Worm (Caenorhabditis elegans) whole organism, mixed stage, embryonic: ENCODE results near the gene Y110A2AL.1.

Experiments used
- M03D4.4 ChIP-seq: sonication (generic microtip); optimal IDR thresholded peaks from 2 replicates; lab custom pipeline; 2017; ENCODE audit warnings: mild to moderate bottlenecking, missing genetic modification characterization, missing compliant biosample characterization
- bed-3 ChIP-seq: fragments of 200-800 bp; sonication (Bioruptor generic); optimal IDR thresholded peaks from 3 replicates; lab custom pipeline; 2018; ENCODE audit warnings: mild to moderate bottlenecking, missing genetic modification characterization, moderate library complexity, missing compliant biosample characterization
- blmp-1 ChIP-seq: fragments of 150-350 bp; optimal IDR thresholded peaks from 2 replicates; lab custom pipeline; 2014; ENCODE audit warnings: missing biosample characterization, missing genetic modification characterization
- ceh-39 ChIP-seq: fragments of 150-350 bp; optimal IDR thresholded peaks from 2 replicates; lab custom pipeline; 2014; ENCODE audit warnings: missing biosample characterization, missing genetic modification characterization
- ceh-43 ChIP-seq: fragments of 200-800 bp; sonication (Bioruptor generic); optimal IDR thresholded peaks from 2 replicates; lab custom pipeline; 2018; ENCODE audit warnings: mild to moderate bottlenecking, missing genetic modification characterization, moderate library complexity, missing compliant biosample characterization
- ceh-83 ChIP-seq: fragments of 200-800 bp; sonication (Bioruptor generic); optimal IDR thresholded peaks from 2 replicates; lab custom pipeline; 2018; ENCODE audit warnings: mild to moderate bottlenecking, missing genetic modification characterization, missing compliant biosample characterization
- ces-1 ChIP-seq: fragments of 150-350 bp; optimal IDR thresholded peaks from 2 replicates; lab custom pipeline; 2014; ENCODE audit warnings: missing biosample characterization, missing genetic modification reagents, missing genetic modification characterization
- cnd-1 ChIP-seq: fragments of 200-800 bp; sonication (Bioruptor generic); optimal IDR thresholded peaks from 2 replicates; lab custom pipeline; 2018; ENCODE audit warnings: mild to moderate bottlenecking, missing genetic modification characterization, missing compliant biosample characterization
- drap-1 ChIP-seq: fragments of 200-800 bp; sonication (Bioruptor generic); optimal IDR thresholded peaks from 3 replicates; lab custom pipeline; 2018; ENCODE audit warnings: mild to moderate bottlenecking, missing genetic modification characterization, missing compliant biosample characterization
- elt-1 ChIP-seq: sonication (generic microtip); optimal IDR thresholded peaks from 2 replicates; lab custom pipeline; 2017; ENCODE audit warnings: missing genetic modification characterization, mild to moderate bottlenecking, missing compliant biosample characterization, antibody characterized with exemption, moderate library complexity, borderline replicate concordance; ENCODE audit not compliant: insufficient read depth
- elt-3 ChIP-seq: fragments of 150-350 bp; optimal IDR thresholded peaks from 2 replicates; lab custom pipeline; 2014; ENCODE audit warnings: missing biosample characterization, missing genetic modification characterization
- flh-1 ChIP-seq: fragments of 200-800 bp; sonication (Bioruptor generic); optimal IDR thresholded peaks from 2 replicates; lab custom pipeline; 2018; ENCODE audit warnings: mild to moderate bottlenecking, missing genetic modification characterization, moderate library complexity, missing compliant biosample characterization
- ham-2 ChIP-seq: fragments of 200-800 bp; sonication (Bioruptor generic); optimal IDR thresholded peaks from 2 replicates; lab custom pipeline; 2018; ENCODE audit warnings: mild to moderate bottlenecking, missing genetic modification characterization, missing compliant biosample characterization
- hlh-1 ChIP-seq: fragments of 150-350 bp; optimal IDR thresholded peaks from 2 replicates; lab custom pipeline; 2014; ENCODE audit warnings: missing biosample characterization, missing genetic modification reagents, missing genetic modification characterization
- lin-13 ChIP-seq: fragments of 150-350 bp; optimal IDR thresholded peaks from 2 replicates; lab custom pipeline; 2014; ENCODE audit warnings: missing biosample characterization, missing genetic modification characterization
- lsy-2 ChIP-seq: fragments of 150-350 bp; optimal IDR thresholded peaks from 2 replicates; lab custom pipeline; 2014; ENCODE audit warnings: missing biosample characterization, missing genetic modification characterization
- mep-1 ChIP-seq: fragments of 150-350 bp; optimal IDR thresholded peaks from 2 replicates; lab custom pipeline; 2017; ENCODE audit warnings: missing biosample characterization, missing genetic modification reagents, missing genetic modification characterization, inconsistent platforms
- mls-2 ChIP-seq: sonication (generic microtip); optimal IDR thresholded peaks from 2 replicates; lab custom pipeline; 2016; ENCODE audit warnings: mild to moderate bottlenecking, missing genetic modification characterization, moderate library complexity, missing compliant biosample characterization
- nhr-12 ChIP-seq: fragments of 150-350 bp; optimal IDR thresholded peaks from 2 replicates; lab custom pipeline; 2014; ENCODE audit warnings: missing biosample characterization, missing genetic modification characterization
- nhr-2 ChIP-seq: fragments of 150-350 bp; optimal IDR thresholded peaks from 2 replicates; lab custom pipeline; 2014; ENCODE audit warnings: missing biosample characterization, missing genetic modification characterization
- nhr-237 ChIP-seq: fragments of 150-350 bp; optimal IDR thresholded peaks from 2 replicates; lab custom pipeline; 2014; ENCODE audit warnings: missing biosample characterization, missing genetic modification characterization
- nhr-28 ChIP-seq: fragments of 150-350 bp; optimal IDR thresholded peaks from 2 replicates; lab custom pipeline; 2014; ENCODE audit warnings: missing biosample characterization, missing genetic modification characterization
- nhr-76 ChIP-seq: sonication (generic microtip); optimal IDR thresholded peaks from 2 replicates; lab custom pipeline; 2017; ENCODE audit warnings: missing biosample characterization, missing genetic modification characterization
- pha-4 ChIP-seq: fragments of 150-350 bp; optimal IDR thresholded peaks from 2 replicates; lab custom pipeline; 2018; ENCODE audit warnings: missing biosample characterization, missing genetic modification reagents, missing genetic modification characterization
- sem-2 ChIP-seq: fragments of 200-800 bp; sonication (Bioruptor generic); optimal IDR thresholded peaks from 2 replicates; lab custom pipeline; 2018; ENCODE audit warnings: mild to moderate bottlenecking, missing genetic modification characterization, missing compliant biosample characterization
- snpc-4 ChIP-seq: fragments of 150-350 bp; optimal IDR thresholded peaks from 2 replicates; lab custom pipeline; 2014; ENCODE audit warnings: missing biosample characterization, missing genetic modification characterization
- sptf-1 ChIP-seq: sonication (generic microtip); optimal IDR thresholded peaks from 2 replicates; lab custom pipeline; 2017; ENCODE audit warnings: mild to moderate bottlenecking, missing genetic modification characterization, moderate library complexity, missing compliant biosample characterization
- unc-120 ChIP-seq: sonication (generic microtip); optimal IDR thresholded peaks from 2 replicates; lab custom pipeline; 2017; ENCODE audit warnings: missing genetic modification characterization, missing compliant biosample characterization; ENCODE audit not compliant: poor library complexity, severe bottlenecking
- unc-39 ChIP-seq: fragments of 150-350 bp; optimal IDR thresholded peaks from 2 replicates; lab custom pipeline; 2014; ENCODE audit warnings: missing biosample characterization, missing genetic modification characterization
- unc-62 ChIP-seq: fragments of 150-350 bp; optimal IDR thresholded peaks from 2 replicates; lab custom pipeline; 2014; ENCODE audit warnings: missing biosample characterization, missing genetic modification reagents, missing genetic modification characterization
- zip-8 ChIP-seq: fragments of 150-350 bp; optimal IDR thresholded peaks from 2 replicates; lab custom pipeline; 2014; ENCODE audit warnings: missing biosample characterization, missing genetic modification characterization
- ztf-11 ChIP-seq: fragments of 150-350 bp; optimal IDR thresholded peaks from 2 replicates; lab custom pipeline; 2014; ENCODE audit warnings: missing biosample characterization, missing genetic modification characterization

Y110A2AL.1 gene

DNA sequence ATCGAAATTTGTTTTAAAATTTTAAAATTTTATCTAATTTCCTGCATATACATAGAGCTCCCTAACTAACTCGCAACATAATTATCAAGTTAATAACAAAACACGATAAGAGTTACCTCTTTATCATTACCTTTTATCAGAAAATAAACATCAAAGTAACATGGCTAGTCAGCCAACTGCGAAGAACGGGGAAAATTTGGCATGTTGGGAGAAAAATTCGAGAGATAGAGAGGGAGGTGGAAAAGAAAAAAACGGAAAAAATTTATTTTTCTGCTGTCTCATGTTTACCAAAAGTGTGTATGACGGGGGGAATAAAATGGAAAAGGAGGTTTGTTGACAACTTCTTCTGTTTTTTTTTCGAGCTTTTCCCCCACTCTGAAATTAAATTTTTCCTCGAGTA, 40.8 kb upstream of the Y110A2AL.1 start:
- TF ChIP-seq ces-1 (GFP tag; lab: Kevin White, UChicago) (peak; percentile 8), ceh-43 (GFP tag; lab: Kevin White, UChicago) (no peak)

DNA sequence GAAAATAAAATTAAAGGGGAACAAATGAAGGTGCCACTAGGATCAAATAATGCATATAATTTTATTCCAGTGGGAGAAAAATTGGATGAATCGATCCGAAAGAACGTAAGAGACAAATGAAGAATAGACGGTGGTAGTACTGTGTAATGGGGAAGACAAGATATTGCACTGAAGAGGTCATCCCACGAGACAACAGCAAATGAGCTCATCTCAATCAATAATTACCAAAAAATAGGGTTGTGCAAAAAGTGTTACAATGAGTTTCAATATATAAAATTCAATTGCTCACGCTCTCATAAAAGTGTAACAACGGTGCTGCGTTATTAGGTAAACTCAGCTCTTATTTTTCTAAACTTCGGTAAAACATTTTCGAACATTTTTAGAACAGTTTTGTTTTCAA, 38.0 kb upstream of the Y110A2AL.1 start, which contains the start of gene K12H6.7:
K12H6.7 (minus strand) TSS at position 101 of the 400 bp plus-strand sequence.
- no peak for TF ChIP-seq ceh-39 (tag; lab: Kevin White, UChicago)
- TF ChIP-seq nhr-76 (tag; lab: Kevin White, UChicago) = no peak
- no peak for TF ChIP-seq blmp-1 (tag; lab: Kevin White, UChicago)
- TF ChIP-seq mep-1 = no peak
- no peak for TF ChIP-seq snpc-4 (tag; lab: Kevin White, UChicago)
- TF ChIP-seq nhr-2 = no peak
- no peak for TF ChIP-seq mls-2 (tag; lab: Kevin White, UChicago)

DNA sequence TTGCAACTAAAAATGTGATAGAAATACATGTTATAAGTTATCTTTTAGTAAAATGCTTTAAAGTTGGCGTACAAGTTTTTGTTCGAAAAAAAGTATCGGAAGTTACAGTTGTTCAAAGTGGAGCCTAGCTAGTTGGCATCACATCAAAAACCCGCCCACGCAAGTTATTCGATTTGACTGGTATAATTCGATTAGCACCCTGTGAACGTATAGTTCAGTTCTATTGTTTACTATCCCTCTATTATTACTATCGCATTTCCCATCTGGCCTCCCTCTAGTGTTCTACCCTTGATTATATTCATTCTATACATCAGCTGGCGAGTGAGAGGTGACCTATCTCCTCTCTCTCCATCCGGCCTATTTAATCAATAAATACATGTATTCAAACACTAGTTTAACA, 35.9 kb upstream of the Y110A2AL.1 start, which contains the start of gene Y110A2AL.4:
Y110A2AL.4 (plus strand) TSS at position 301 of the 400 bp plus-strand sequence.
- peak; percentile 12 for TF ChIP-seq elt-1 (tag; lab: Kevin White, UChicago)

DNA sequence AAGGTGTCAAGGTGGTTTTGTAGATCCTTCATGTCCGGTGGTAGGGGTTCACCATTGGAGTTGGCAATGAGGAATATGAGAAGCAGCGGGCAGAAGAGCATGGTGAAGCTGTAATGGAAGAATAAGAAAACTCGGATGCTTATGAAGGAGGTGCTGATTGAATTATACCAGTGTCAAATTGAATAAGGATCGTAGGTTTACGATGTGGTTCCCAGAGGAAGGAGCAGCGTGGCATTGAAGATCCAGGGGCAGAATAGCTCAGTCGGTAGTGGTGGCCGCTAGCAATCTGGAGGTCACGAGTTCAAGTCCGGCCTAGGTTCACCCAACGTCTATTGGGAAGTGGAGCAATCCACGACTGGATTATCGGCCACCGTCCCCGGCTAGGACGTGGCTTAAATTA, 33.4 kb upstream of the Y110A2AL.1 start, which contains the start of gene Y110A2AL.6:
Y110A2AL.6 (minus strand) TSS at position 101 of the 400 bp plus-strand sequence.
- TF ChIP-seq flh-1 (no peak), zip-8 (no peak), ztf-11 (tag; lab: Kevin White, UChicago) (no peak), pha-4 (tag; lab: Kevin White, UChicago) (no peak), mls-2 (tag; lab: Kevin White, UChicago) (no peak), mep-1 (no peak), unc-62 (no peak), hlh-1 (no peak)

DNA sequence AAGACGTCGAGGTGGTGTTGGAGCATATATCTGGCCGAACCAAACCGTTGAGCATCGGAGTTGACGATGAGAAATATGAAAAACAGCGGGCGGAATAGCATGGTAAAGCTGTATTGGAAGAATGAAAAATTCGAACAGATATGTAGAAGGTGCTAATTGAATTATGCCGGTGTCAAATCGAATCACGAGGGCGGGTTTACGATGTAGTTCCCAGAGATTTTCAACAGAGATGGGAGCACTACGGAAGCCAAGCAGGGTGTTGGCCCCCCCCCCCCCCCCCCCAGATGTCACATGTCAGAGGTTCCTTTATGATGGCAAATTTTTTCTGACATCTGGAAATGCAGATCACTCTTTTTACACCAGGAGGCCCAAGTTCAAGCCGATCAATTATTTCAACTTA, 31.8 kb upstream of the Y110A2AL.1 start, which contains the start of gene Y110A2AL.7:
Y110A2AL.7 (minus strand) TSS at position 101 of the 400 bp plus-strand sequence.
- TF ChIP-seq M03D4.4 (tag; lab: Kevin White, UChicago) (no peak), drap-1 (GFP tag; lab: Kevin White, UChicago) (no peak), nhr-12 (tag; lab: Kevin White, UChicago) (no peak), ceh-43 (GFP tag; lab: Kevin White, UChicago) (no peak), mls-2 (tag; lab: Kevin White, UChicago) (no peak), nhr-237 (no peak), cnd-1 (tag; lab: Kevin White, UChicago) (no peak), ceh-39 (tag; lab: Kevin White, UChicago) (no peak), flh-1 (no peak), nhr-28 (tag; lab: Kevin White, UChicago) (no peak), bed-3 (GFP tag; lab: Kevin White, UChicago) (no peak), mep-1 (no peak), nhr-2 (no peak), elt-3 (tag; lab: Kevin White, UChicago) (no peak), unc-120 (no peak), unc-39 (no peak), zip-8 (no peak)

DNA sequence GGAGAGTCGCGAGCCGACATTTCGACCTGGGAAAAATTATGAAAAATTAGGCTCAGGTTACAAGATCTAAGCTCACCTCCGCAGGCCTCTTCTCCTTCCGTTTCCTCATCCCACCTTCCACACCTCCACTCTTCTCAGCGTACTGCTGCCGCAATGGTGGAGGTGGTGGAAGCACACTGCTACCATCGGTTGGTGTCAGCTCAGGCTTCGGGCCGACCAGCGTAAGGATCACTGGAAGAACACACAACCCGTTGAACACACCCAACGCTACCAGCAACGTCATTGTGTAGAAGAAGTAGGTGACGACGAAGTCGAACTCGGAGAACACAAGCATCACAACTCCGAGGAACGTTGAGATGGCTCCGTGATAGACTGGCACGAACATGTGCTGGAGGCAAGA, 29.2 kb upstream of the Y110A2AL.1 start:
- no peak for TF ChIP-seq unc-39
- TF ChIP-seq elt-3 (tag; lab: Kevin White, UChicago) = no peak
- no peak for TF ChIP-seq flh-1
- no peak for TF ChIP-seq sptf-1
- TF ChIP-seq drap-1 (GFP tag; lab: Kevin White, UChicago) = no peak
- no peak for TF ChIP-seq lsy-2 (tag; lab: Kevin White, UChicago)
- no peak for TF ChIP-seq elt-1 (tag; lab: Kevin White, UChicago)
- TF ChIP-seq ceh-43 (GFP tag; lab: Kevin White, UChicago) = no peak
- no peak for TF ChIP-seq sem-2 (GFP tag; lab: Kevin White, UChicago)
- no peak for TF ChIP-seq zip-8
- TF ChIP-seq ceh-39 (tag; lab: Kevin White, UChicago) = no peak
- no peak for TF ChIP-seq hlh-1
- no peak for TF ChIP-seq nhr-12 (tag; lab: Kevin White, UChicago)
- TF ChIP-seq ceh-83 (GFP tag; lab: Kevin White, UChicago) = no peak
- no peak for TF ChIP-seq lin-13 (tag; lab: Kevin White, UChicago)
- no peak for TF ChIP-seq nhr-28 (tag; lab: Kevin White, UChicago)
- no peak for TF ChIP-seq mep-1
- no peak for TF ChIP-seq blmp-1 (tag; lab: Kevin White, UChicago)
- TF ChIP-seq ham-2 (GFP tag; lab: Kevin White, UChicago) = no peak
